Worm (Caenorhabditis elegans) whole organism, L4 larva: ENCODE results near the gene msp-10.
A peak's percentile ranks its signal among the peaks of the same experiment; 100 is the strongest.

Source experiments
- F26F4.8 ChIP-seq: fragments of 200-800 bp; sonication (Bioruptor generic); conservative IDR thresholded peaks from 2 replicates; pipeline ENCODE4 v1.3.6; 2022; ENCODE audit warnings: missing genetic modification characterization, missing compliant biosample characterization
- T20F7.1 ChIP-seq: fragments of 200-800 bp; sonication (Bioruptor generic); optimal IDR thresholded peaks from 2 replicates; lab custom pipeline; 2018; ENCODE audit warnings: mild to moderate bottlenecking, missing genetic modification characterization, missing compliant biosample characterization
- T26A8.4 ChIP-seq: fragments of 200-800 bp; sonication (Bioruptor generic); IDR thresholded peaks from 2 replicates; pipeline ENCODE4 v1.3.6; 2022; ENCODE audit warnings: missing genetic modification characterization, missing compliant biosample characterization
- Y75B8A.6 ChIP-seq: fragments of 200-800 bp; sonication (Bioruptor generic); IDR thresholded peaks from 2 replicates; pipeline ENCODE4 v1.3.6; 2022; ENCODE audit warnings: missing genetic modification reagents, missing genetic modification characterization, missing compliant biosample characterization
- ZK546.5 ChIP-seq, 2 experiments: sonication (generic microtip); optimal IDR thresholded peaks; 2 replicates each; lab custom pipeline; 2017; ENCODE audit warnings: missing biosample characterization in 2 of 2, missing genetic modification characterization in 2 of 2
- aha-1 ChIP-seq: fragments of 150-350 bp; peaks from one replicate; lab custom pipeline; 2014; ENCODE audit warnings: missing biosample characterization, missing genetic modification characterization
- aly-2 ChIP-seq: sonication (generic microtip); optimal IDR thresholded peaks from 2 replicates; lab custom pipeline; 2018; ENCODE audit warnings: missing biosample characterization, missing genetic modification characterization
- arid-1 ChIP-seq: fragments of 200-800 bp; sonication (Bioruptor generic); conservative IDR thresholded peaks from 2 replicates; pipeline ENCODE4 v1.3.6; 2022; ENCODE audit warnings: missing genetic modification reagents, missing genetic modification characterization, missing compliant biosample characterization
- ceh-32 ChIP-seq: sonication (generic microtip); optimal IDR thresholded peaks from 2 replicates; lab custom pipeline; 2016; ENCODE audit warnings: mild to moderate bottlenecking, missing genetic modification characterization, missing compliant biosample characterization; ENCODE audit not compliant: poor library complexity
- ceh-44 ChIP-seq: fragments of 200-800 bp; sonication (Bioruptor generic); IDR thresholded peaks from 2 replicates; pipeline ENCODE4 v1.3.6; 2022; ENCODE audit warnings: missing genetic modification reagents, missing genetic modification characterization, missing compliant biosample characterization
- ces-1 ChIP-seq: fragments of 150-350 bp; sonication (generic microtip); optimal IDR thresholded peaks from 4 replicates; lab custom pipeline; 2014; ENCODE audit warnings: missing biosample characterization, missing genetic modification reagents, missing genetic modification characterization
- daf-16 ChIP-seq, 3 experiments: sonication (generic microtip); optimal IDR thresholded peaks; 2 replicates each; lab custom pipeline; 2016 to 2017; ENCODE audit warnings: missing genetic modification characterization in 3 of 3, missing genetic modification reagents in 3 of 3, mild to moderate bottlenecking in 2 of 3, missing compliant biosample characterization in 2 of 3, missing biosample characterization in 1 of 3, moderate library complexity in 1 of 3
- daf-19 ChIP-seq: fragments of 200-800 bp; sonication (Bioruptor generic); conservative IDR thresholded peaks from 2 replicates; pipeline ENCODE4 v1.3.6; 2022; ENCODE audit warnings: missing genetic modification characterization, missing compliant biosample characterization
- dmd-6 ChIP-seq: fragments of 200-800 bp; sonication (Bioruptor generic); IDR thresholded peaks from 2 replicates; pipeline ENCODE4 v1.3.6; 2022; ENCODE audit warnings: missing genetic modification reagents, missing genetic modification characterization, missing compliant biosample characterization
- dmd-8 ChIP-seq: fragments of 200-800 bp; sonication (Bioruptor generic); IDR thresholded peaks from 2 replicates; pipeline ENCODE4 v1.3.6; 2022; ENCODE audit warnings: missing genetic modification characterization, missing compliant biosample characterization
- dpl-1 ChIP-seq: fragments of 150-350 bp; optimal IDR thresholded peaks from 2 replicates; lab custom pipeline; 2014; ENCODE audit warnings: missing biosample characterization, missing genetic modification reagents, missing genetic modification characterization
- dve-1 ChIP-seq: sonication (generic microtip); optimal IDR thresholded peaks from 2 replicates; lab custom pipeline; 2017; ENCODE audit warnings: antibody characterized with exemption, mild to moderate bottlenecking, missing genetic modification characterization, missing compliant biosample characterization; ENCODE audit not compliant: insufficient read depth
- egl-43 ChIP-seq: fragments of 200-800 bp; sonication (Bioruptor generic); IDR thresholded peaks from 2 replicates; pipeline ENCODE4 v1.3.6; 2022; ENCODE audit warnings: missing genetic modification reagents, missing genetic modification characterization, missing compliant biosample characterization
- fkh-10 ChIP-seq: fragments of 150-350 bp; optimal IDR thresholded peaks from 2 replicates; lab custom pipeline; 2014; ENCODE audit warnings: missing biosample characterization, missing genetic modification reagents, missing genetic modification characterization
- gei-8 ChIP-seq: fragments of 200-800 bp; sonication (Bioruptor generic); optimal IDR thresholded peaks from 2 replicates; lab custom pipeline; 2018; ENCODE audit warnings: mild to moderate bottlenecking, missing genetic modification characterization, missing compliant biosample characterization
- hmg-1.1 ChIP-seq: fragments of 200-800 bp; sonication (Bioruptor generic); IDR thresholded peaks from 2 replicates; pipeline ENCODE4 v1.3.6; 2022; ENCODE audit warnings: missing genetic modification reagents, missing genetic modification characterization, missing compliant biosample characterization
- lim-7 ChIP-seq: fragments of 200-800 bp; sonication (Bioruptor generic); IDR thresholded peaks from 2 replicates; pipeline ENCODE4 v1.3.6; 2022; ENCODE audit warnings: missing genetic modification characterization, missing compliant biosample characterization
- lin-1 ChIP-seq: fragments of 200-800 bp; sonication (Bioruptor generic); IDR thresholded peaks from 2 replicates; pipeline ENCODE4 v1.3.6; 2022; ENCODE audit warnings: missing genetic modification reagents, missing genetic modification characterization, missing compliant biosample characterization
- lin-13 ChIP-seq: fragments of 150-350 bp; optimal IDR thresholded peaks from 2 replicates; lab custom pipeline; 2014; ENCODE audit warnings: missing biosample characterization, missing genetic modification reagents, missing genetic modification characterization
- lin-29 ChIP-seq: fragments of 200-800 bp; sonication (Bioruptor generic); IDR thresholded peaks from 2 replicates; pipeline ENCODE4 v1.3.6; 2022; ENCODE audit warnings: missing genetic modification reagents, missing genetic modification characterization, missing compliant biosample characterization
- lin-38 ChIP-seq: fragments of 200-800 bp; sonication (Bioruptor generic); IDR thresholded peaks from 2 replicates; pipeline ENCODE4 v1.3.6; 2022; ENCODE audit warnings: missing genetic modification reagents, missing genetic modification characterization, missing compliant biosample characterization
- mdl-1 ChIP-seq, 2 experiments: fragments of 150-350 bp in 1 of 2; sonication (generic microtip) in 1 of 2; optimal IDR thresholded peaks; 2 replicates each; lab custom pipeline; 2014 to 2017; ENCODE audit warnings: missing biosample characterization in 2 of 2, missing genetic modification characterization in 2 of 2
- mdt-29 ChIP-seq: fragments of 200-800 bp; sonication (Bioruptor generic); IDR thresholded peaks from 2 replicates; pipeline ENCODE4 v1.3.6; 2022; ENCODE audit warnings: missing genetic modification reagents, missing genetic modification characterization, missing compliant biosample characterization
- mep-1 ChIP-seq: fragments of 150-350 bp; sonication (generic microtip); optimal IDR thresholded peaks from 3 replicates; lab custom pipeline; 2014; ENCODE audit warnings: missing biosample characterization, missing genetic modification characterization
- nhr-10 ChIP-seq: fragments of 150-350 bp; optimal IDR thresholded peaks from 2 replicates; lab custom pipeline; 2014; ENCODE audit warnings: missing biosample characterization, missing genetic modification characterization
- nhr-28 ChIP-seq: fragments of 150-350 bp; optimal IDR thresholded peaks from 2 replicates; lab custom pipeline; 2014; ENCODE audit warnings: missing biosample characterization, missing genetic modification characterization
- nhr-41 ChIP-seq: fragments of 200-800 bp; sonication (Bioruptor generic); IDR thresholded peaks from 2 replicates; pipeline ENCODE4 v1.3.6; 2022; ENCODE audit warnings: missing genetic modification reagents, missing genetic modification characterization, missing compliant biosample characterization
- nhr-42 ChIP-seq: fragments of 200-800 bp; sonication (Bioruptor generic); IDR thresholded peaks from 2 replicates; pipeline ENCODE4 v1.3.6; 2022; ENCODE audit warnings: missing genetic modification characterization, missing compliant biosample characterization
- nhr-48 ChIP-seq: sonication (generic microtip); optimal IDR thresholded peaks from 2 replicates; lab custom pipeline; 2016; ENCODE audit warnings: mild to moderate bottlenecking, missing genetic modification characterization, missing compliant biosample characterization
- nhr-6 ChIP-seq: fragments of 150-350 bp; optimal IDR thresholded peaks from 2 replicates; lab custom pipeline; 2014; ENCODE audit warnings: missing biosample characterization, missing genetic modification characterization
- pqm-1 ChIP-seq: sonication (generic microtip); optimal IDR thresholded peaks from 2 replicates; lab custom pipeline; 2017; ENCODE audit warnings: missing biosample characterization, missing genetic modification characterization
- rbr-2 ChIP-seq: sonication (generic microtip); optimal IDR thresholded peaks from 2 replicates; lab custom pipeline; 2016; ENCODE audit warnings: missing genotype, missing genetic modification characterization, missing compliant biosample characterization
- sdz-12 ChIP-seq: fragments of 200-800 bp; sonication (Bioruptor generic); optimal IDR thresholded peaks from 2 replicates; lab custom pipeline; 2018; ENCODE audit warnings: mild to moderate bottlenecking, missing genetic modification characterization, missing compliant biosample characterization
- set-16 ChIP-seq: fragments of 200-800 bp; sonication (Bioruptor generic); IDR thresholded peaks from 2 replicates; pipeline ENCODE4 v1.3.6; 2022; ENCODE audit warnings: missing genetic modification reagents, missing genetic modification characterization, missing compliant biosample characterization
- snpc-1.2 ChIP-seq: fragments of 200-800 bp; sonication (Bioruptor generic); IDR thresholded peaks from 2 replicates; pipeline ENCODE4 v1.3.6; 2022; ENCODE audit warnings: missing genetic modification reagents, missing genetic modification characterization, missing compliant biosample characterization
- unc-130 ChIP-seq: sonication (generic microtip); optimal IDR thresholded peaks from 2 replicates; lab custom pipeline; 2016; ENCODE audit warnings: missing genetic modification reagents, missing genetic modification characterization, missing compliant biosample characterization
- unc-62 ChIP-seq, 3 experiments: fragments of 150-350 bp in 1 of 3; sonication (generic microtip); optimal IDR thresholded peaks in 2 of 3; peaks in 1 of 3; 1 replicate in 1 of 3; 2 replicates in 2 of 3; lab custom pipeline; 2014 to 2017; ENCODE audit warnings: missing biosample characterization in 3 of 3, missing genetic modification characterization in 3 of 3, missing genetic modification reagents in 3 of 3, missing genotype in 1 of 3
- vab-7 ChIP-seq: fragments of 200-800 bp; sonication (Bioruptor generic); IDR thresholded peaks from 2 replicates; pipeline ENCODE4 v1.3.6; 2022; ENCODE audit warnings: missing genetic modification reagents, missing genetic modification characterization, missing compliant biosample characterization
- zfp-2 ChIP-seq: sonication (generic microtip); optimal IDR thresholded peaks from 2 replicates; lab custom pipeline; 2016; ENCODE audit warnings: mild to moderate bottlenecking, missing genetic modification characterization, missing compliant biosample characterization
- zip-2 ChIP-seq: fragments of 150-350 bp; optimal IDR thresholded peaks from 2 replicates; lab custom pipeline; 2014; ENCODE audit warnings: missing biosample characterization, missing genetic modification characterization
- ztf-11 ChIP-seq: fragments of 150-350 bp; optimal IDR thresholded peaks from 2 replicates; lab custom pipeline; 2014; ENCODE audit warnings: missing biosample characterization, missing genetic modification characterization

The msp-10 gene

ce11 chrIV:9854952-9855351 is 17.5 kb downstream of the msp-10 start:
- TF ChIP-seq lin-1 (GFP tag; lab: Robert Waterston, UW) (no peak), dmd-6 (GFP tag; lab: Robert Waterston, UW) (peak; percentile 30; the same call in 1 of the 2 replicates), dve-1 (tag; lab: Kevin White, UChicago) (peak; percentile 13), daf-19 (no peak), dpl-1 (no peak), sdz-12 (GFP tag; lab: Kevin White, UChicago) (no peak), pqm-1 (tag; lab: Kevin White, UChicago) (peak; percentile 47), dmd-8 (GFP tag; lab: Robert Waterston, UW) (no peak), snpc-1.2 (no peak), lin-29 (GFP tag; lab: Robert Waterston, UW) (no peak)

- no peak for TF ChIP-seq zip-2 (tag; lab: Kevin White, UChicago)
- no peak for TF ChIP-seq lin-38 (GFP tag; lab: Robert Waterston, UW)
Observed at ce11 chrIV:9855712-9856111, 18.3 kb downstream of the msp-10 start, which contains the start of gene K07F5.12. Gene K07F5.12 (plus strand): TSS chrIV:9856012.

- TF ChIP-seq nhr-41 (GFP tag; lab: Robert Waterston, UW) (no peak), daf-16 (GFP tag; optimal IDR thresholded peaks at IDR 0.05; lab: Kevin White, UChicago) (no peak), daf-16 (tag; optimal IDR thresholded peaks at IDR 0.05; lab: Kevin White, UChicago) (peak; percentile 12), nhr-6 (no peak), egl-43 (no peak), T26A8.4 (GFP tag; lab: Robert Waterston, UW) (no peak), lin-38 (GFP tag; lab: Robert Waterston, UW) (peak; percentile 86), mdl-1 (tag; optimal IDR thresholded peaks at IDR 0.05; lab: Kevin White, UChicago) (no peak), nhr-48 (no peak), ztf-11 (tag; lab: Kevin White, UChicago) (no peak), aha-1 (tag; lab: Kevin White, UChicago) (peak; percentile 57), ceh-44 (GFP tag; lab: Robert Waterston, UW) (no peak), sdz-12 (GFP tag; lab: Kevin White, UChicago) (no peak), ZK546.5 (tag; optimal IDR thresholded peaks at IDR 0.05; lab: Kevin White, UChicago) (no peak), nhr-10 (tag; lab: Kevin White, UChicago) (no peak), ces-1 (GFP tag; lab: Kevin White, UChicago) (no peak), mep-1 (tag; lab: Kevin White, UChicago) (no peak), nhr-28 (tag; lab: Kevin White, UChicago) (peak; percentile 17), T20F7.1 (GFP tag; lab: Kevin White, UChicago) (peak; percentile 7), unc-62 (GFP tag; optimal IDR thresholded peaks at IDR 0.05 in 1 of 2; lab: Kevin White, UChicago) (peak in 1 of 2 experiments; percentile 92), unc-62 (tag; optimal IDR thresholded peaks at IDR 0.05; lab: Kevin White, UChicago) (no peak), ceh-32 (no peak), set-16 (GFP tag; lab: Robert Waterston, UW) (no peak), hmg-1.1 (GFP tag; lab: Robert Waterston, UW) (no peak), dve-1 (tag; lab: Kevin White, UChicago) (peak; percentile 20), arid-1 (no peak), vab-7 (GFP tag; lab: Robert Waterston, UW) (0 out of 2 replicates have a peak, but pooled peaks have one; percentile 5), lin-29 (GFP tag; lab: Robert Waterston, UW) (no peak), gei-8 (GFP tag; lab: Kevin White, UChicago) (no peak), mdt-29 (no peak), lim-7 (GFP tag; lab: Robert Waterston, UW) (no peak), F26F4.8 (GFP tag; lab: Robert Waterston, UW) (no peak), dpl-1 (peak; percentile 55), unc-130 (GFP tag; lab: Kevin White, UChicago) (peak; percentile 10), zfp-2 (no peak), Y75B8A.6 (no peak), lin-13 (GFP tag; lab: Kevin White, UChicago) (peak; percentile 30), nhr-42 (no peak), aly-2 (tag; lab: Kevin White, UChicago) (no peak), fkh-10 (no peak), rbr-2 (tag; lab: Kevin White, UChicago) (no peak)
Observed at ce11 chrIV:9857952-9858488, 20.6 kb downstream of the msp-10 start, which contains the start of gene npp-1. Gene npp-1 (plus strand): TSS chrIV:9858488.
